Fruit fly (Drosophila melanogaster): ENCODE measurements around the gene Fhos.
A peak's percentile ranks its signal among the peaks of the same experiment; 100 is the strongest.

Fhos gene

dm6 chr3L:8748323-8748722, 5.1 kb upstream of the Fhos start:
- TF ChIP-seq toe (GFP tag; optimal IDR thresholded peaks at IDR 0.05) = no peak
- TF ChIP-seq Mnt (GFP tag; optimal IDR thresholded peaks at IDR 0.05) = no peak
- no peak for TF ChIP-seq CG7101 (tag; optimal IDR thresholded peaks at IDR 0.05)

dm6 chr3L:8748839-8749238, 4.6 kb upstream of the Fhos start:
- TF ChIP-seq CG12768 (GFP tag; optimal IDR thresholded peaks at IDR 0.05) (no peak), Mnt (GFP tag; optimal IDR thresholded peaks at IDR 0.05) (no peak), cnc (optimal IDR thresholded peaks at IDR 0.05) (no peak), Hr96 (GFP tag; optimal IDR thresholded peaks at IDR 0.05) (no peak), CG5204 (GFP tag; optimal IDR thresholded peaks at IDR 0.05) (no peak), CG11617 (GFP tag; optimal IDR thresholded peaks at IDR 0.05) (no peak), CG14711 (tag; optimal IDR thresholded peaks at IDR 0.05) (peak; percentile 3), CG1620 (GFP tag; optimal IDR thresholded peaks at IDR 0.05) (peak; percentile 89), bab1 (GFP tag; optimal IDR thresholded peaks at IDR 0.05) (no peak), toe (GFP tag; optimal IDR thresholded peaks at IDR 0.05) (peak; percentile 29), CG33017 (tag; optimal IDR thresholded peaks at IDR 0.05) (no peak), cic (GFP tag; optimal IDR thresholded peaks at IDR 0.05) (no peak), tj (GFP tag; optimal IDR thresholded peaks at IDR 0.05) (no peak), Clk (GFP tag; optimal IDR thresholded peaks at IDR 0.05) (no peak), pad (GFP tag; optimal IDR thresholded peaks at IDR 0.05) (no peak), kay (GFP tag; ENCODE audit: borderline replicate concordance) (no peak), CG7045 (GFP tag; optimal IDR thresholded peaks at IDR 0.05) (no peak), Crg-1 (GFP tag; optimal IDR thresholded peaks at IDR 0.05) (peak; percentile 74), CG7101 (tag; optimal IDR thresholded peaks at IDR 0.05) (peak; percentile 48), ovo (GFP tag; optimal IDR thresholded peaks at IDR 0.05) (peak; percentile 34)

- TF ChIP-seq cnc (optimal IDR thresholded peaks at IDR 0.05) = no peak
- TF ChIP-seq kay (GFP tag; ENCODE audit: borderline replicate concordance) = peak; percentile 62
These were observed 3.5 kb upstream of the Fhos start, which contains the start of gene CG13306 for dm6 chr3L:8749676-8750654. Gene CG13306 (minus strand): TSS chr3L:8749726.

DNA sequence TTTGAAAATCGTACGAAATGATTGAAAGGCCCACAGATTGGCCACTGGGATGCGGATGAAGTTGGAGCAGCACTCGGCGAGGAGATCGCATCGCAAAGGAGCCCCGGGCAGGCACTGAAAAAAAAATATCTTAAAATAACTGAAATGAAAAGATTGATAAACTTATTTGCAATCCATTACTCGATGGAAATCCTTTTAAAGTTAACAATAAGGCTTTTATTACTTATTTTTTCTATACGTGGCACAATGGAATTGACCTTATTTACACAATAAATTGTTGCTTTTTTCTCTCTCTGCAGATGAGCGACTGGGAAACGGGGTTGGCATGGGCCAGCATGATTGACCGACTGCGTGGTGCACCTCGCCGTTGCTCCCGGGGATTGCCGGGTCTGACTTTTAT, 2.2 kb upstream of the Fhos start:
- TF ChIP-seq Clk (GFP tag; optimal IDR thresholded peaks at IDR 0.05) (no peak), CG7045 (GFP tag; optimal IDR thresholded peaks at IDR 0.05) (no peak), Hr96 (GFP tag; optimal IDR thresholded peaks at IDR 0.05) (no peak), toe (GFP tag; optimal IDR thresholded peaks at IDR 0.05) (no peak), kay (GFP tag; ENCODE audit: borderline replicate concordance) (no peak), CG7101 (tag; optimal IDR thresholded peaks at IDR 0.05) (no peak), ovo (GFP tag; optimal IDR thresholded peaks at IDR 0.05) (no peak), CG14711 (tag; optimal IDR thresholded peaks at IDR 0.05) (no peak), bab1 (GFP tag; optimal IDR thresholded peaks at IDR 0.05) (no peak), cic (GFP tag; optimal IDR thresholded peaks at IDR 0.05) (no peak), CG12768 (GFP tag; optimal IDR thresholded peaks at IDR 0.05) (no peak), Crg-1 (GFP tag; optimal IDR thresholded peaks at IDR 0.05) (no peak)

dm6 chr3L:8755689-8756088, 2.3 kb downstream of the Fhos start, which contains the start of gene CG6576:
Gene CG6576 (plus strand): TSS chr3L:8755989.
- TF ChIP-seq CG5204 (GFP tag; optimal IDR thresholded peaks at IDR 0.05) (no peak), pad (GFP tag; optimal IDR thresholded peaks at IDR 0.05) (no peak), cnc (optimal IDR thresholded peaks at IDR 0.05) (no peak), tj (GFP tag; optimal IDR thresholded peaks at IDR 0.05) (no peak), CG7101 (tag; optimal IDR thresholded peaks at IDR 0.05) (no peak), CG1620 (GFP tag; optimal IDR thresholded peaks at IDR 0.05) (no peak), CG7045 (GFP tag; optimal IDR thresholded peaks at IDR 0.05) (no peak), toe (GFP tag; optimal IDR thresholded peaks at IDR 0.05) (no peak), ovo (GFP tag; optimal IDR thresholded peaks at IDR 0.05) (no peak), CG33017 (tag; optimal IDR thresholded peaks at IDR 0.05) (no peak), bab1 (GFP tag; optimal IDR thresholded peaks at IDR 0.05) (no peak), CG11617 (GFP tag; optimal IDR thresholded peaks at IDR 0.05) (no peak)

- TF ChIP-seq CG7101 (tag; optimal IDR thresholded peaks at IDR 0.05) = peak; percentile 4
- no peak for TF ChIP-seq CG7045 (GFP tag; optimal IDR thresholded peaks at IDR 0.05)
- no peak for TF ChIP-seq CG14711 (tag; optimal IDR thresholded peaks at IDR 0.05)
- peak; percentile 25 for TF ChIP-seq bab1 (GFP tag; optimal IDR thresholded peaks at IDR 0.05)
- TF ChIP-seq CG11617 (GFP tag; optimal IDR thresholded peaks at IDR 0.05) = peak; percentile 7
- no peak for TF ChIP-seq pad (GFP tag; optimal IDR thresholded peaks at IDR 0.05)
- TF ChIP-seq Hr96 (GFP tag; optimal IDR thresholded peaks at IDR 0.05) = no peak
- no peak for TF ChIP-seq CG33017 (tag; optimal IDR thresholded peaks at IDR 0.05)
- TF ChIP-seq cnc (optimal IDR thresholded peaks at IDR 0.05) = no peak
- TF ChIP-seq toe (GFP tag; optimal IDR thresholded peaks at IDR 0.05) = peak; percentile 8
- no peak for TF ChIP-seq CG1620 (GFP tag; optimal IDR thresholded peaks at IDR 0.05)
- no peak for TF ChIP-seq CG5204 (GFP tag; optimal IDR thresholded peaks at IDR 0.05)
- TF ChIP-seq kay (GFP tag; ENCODE audit: borderline replicate concordance) = peak; percentile 73
- no peak for TF ChIP-seq Crg-1 (GFP tag; optimal IDR thresholded peaks at IDR 0.05)
- TF ChIP-seq tj (GFP tag; optimal IDR thresholded peaks at IDR 0.05) = no peak
- TF ChIP-seq CG12768 (GFP tag; optimal IDR thresholded peaks at IDR 0.05) = no peak
- TF ChIP-seq ovo (GFP tag; optimal IDR thresholded peaks at IDR 0.05) = no peak
- no peak for TF ChIP-seq cic (GFP tag; optimal IDR thresholded peaks at IDR 0.05)
- peak; percentile 56 for TF ChIP-seq Mnt (GFP tag; optimal IDR thresholded peaks at IDR 0.05)
- TF ChIP-seq Clk (GFP tag; optimal IDR thresholded peaks at IDR 0.05) = no peak
These were observed 9.6 kb downstream of the Fhos start for dm6 chr3L:8763037-8763454.
